Worm (Caenorhabditis elegans): ENCODE data around the gene dpy-20.

Gene dpy-20

ce11 chrIV:11716414-11716813 is 15.8 kb upstream of the dpy-20 start:
- no peak for TF ChIP-seq tbx-11 (GFP tag; IDR thresholded peaks at IDR 0.05)
- no peak for TF ChIP-seq tra-4 (tag; optimal IDR thresholded peaks at IDR 0.05)
- TF ChIP-seq scrt-1 (GFP tag; IDR thresholded peaks at IDR 0.05), result no peak
- no peak for TF ChIP-seq B0310.2 (tag; optimal IDR thresholded peaks at IDR 0.05)
- no peak for TF ChIP-seq ama-1 (optimal IDR thresholded peaks at IDR 0.05)
- TF ChIP-seq sea-1 (GFP tag; conservative IDR thresholded peaks at IDR 0.05), result no peak
- TF ChIP-seq tbx-37 (GFP tag; conservative IDR thresholded peaks at IDR 0.05), result no peak
- TF ChIP-seq ets-7 (tag; optimal IDR thresholded peaks at IDR 0.05), result no peak
- TF ChIP-seq hmg-4 (GFP tag; optimal IDR thresholded peaks at IDR 0.05), result no peak
- no peak for TF ChIP-seq hmbx-1 (tag; optimal IDR thresholded peaks at IDR 0.05)
- no peak for TF ChIP-seq aly-1 (tag; optimal IDR thresholded peaks at IDR 0.05)
- no peak for TF ChIP-seq flt-1 (GFP tag; IDR thresholded peaks at IDR 0.05)
- no peak for TF ChIP-seq F13C5.2 (tag; optimal IDR thresholded peaks at IDR 0.05)
- no peak for TF ChIP-seq ceh-36 (tag; optimal IDR thresholded peaks at IDR 0.05)
- no peak for TF ChIP-seq ceh-13 (GFP tag; optimal IDR thresholded peaks at IDR 0.05)
- no peak for TF ChIP-seq pes-1 (GFP tag; IDR thresholded peaks at IDR 0.05)
- no peak for TF ChIP-seq hnd-1 (tag; optimal IDR thresholded peaks at IDR 0.05)

- no peak for TF ChIP-seq ama-1 (optimal IDR thresholded peaks at IDR 0.05)
- TF ChIP-seq flt-1 (GFP tag; IDR thresholded peaks at IDR 0.05), result no peak
- no peak for TF ChIP-seq hmg-4 (GFP tag; optimal IDR thresholded peaks at IDR 0.05)
- no peak for TF ChIP-seq ceh-36 (tag; optimal IDR thresholded peaks at IDR 0.05)
- TF ChIP-seq hnd-1 (tag; optimal IDR thresholded peaks at IDR 0.05), result no peak
- no peak for TF ChIP-seq tbx-11 (GFP tag; IDR thresholded peaks at IDR 0.05)
- no peak for TF ChIP-seq ets-7 (tag; optimal IDR thresholded peaks at IDR 0.05)
- no peak for TF ChIP-seq tbx-37 (GFP tag; conservative IDR thresholded peaks at IDR 0.05)
- TF ChIP-seq F13C5.2 (tag; optimal IDR thresholded peaks at IDR 0.05), result no peak
- TF ChIP-seq hmbx-1 (tag; optimal IDR thresholded peaks at IDR 0.05), result no peak
- no peak for TF ChIP-seq aly-1 (tag; optimal IDR thresholded peaks at IDR 0.05)
- no peak for TF ChIP-seq B0310.2 (tag; optimal IDR thresholded peaks at IDR 0.05)
- no peak for TF ChIP-seq tra-4 (tag; optimal IDR thresholded peaks at IDR 0.05)
- no peak for TF ChIP-seq ceh-13 (GFP tag; optimal IDR thresholded peaks at IDR 0.05)
- no peak for TF ChIP-seq pes-1 (GFP tag; IDR thresholded peaks at IDR 0.05)
- TF ChIP-seq sea-1 (GFP tag; conservative IDR thresholded peaks at IDR 0.05), result no peak
- TF ChIP-seq scrt-1 (GFP tag; IDR thresholded peaks at IDR 0.05), result no peak
These were observed 14.1 kb upstream of the dpy-20 start, which contains the start of gene magi-1 for ce11 chrIV:11714739-11715138. magi-1 (plus strand) TSS chrIV:11715039.

ce11 chrIV:11713289-11713688 is 12.6 kb upstream of the dpy-20 start:
- no peak for TF ChIP-seq tra-4 (tag; optimal IDR thresholded peaks at IDR 0.05)

- no peak for TF ChIP-seq tbx-37 (GFP tag; conservative IDR thresholded peaks at IDR 0.05)
- no peak for TF ChIP-seq flt-1 (GFP tag; IDR thresholded peaks at IDR 0.05)
- TF ChIP-seq sea-1 (GFP tag; conservative IDR thresholded peaks at IDR 0.05), result no peak
- TF ChIP-seq hmg-4 (GFP tag; optimal IDR thresholded peaks at IDR 0.05), result no peak
- no peak for TF ChIP-seq scrt-1 (GFP tag; IDR thresholded peaks at IDR 0.05)
- no peak for TF ChIP-seq ceh-36 (tag; optimal IDR thresholded peaks at IDR 0.05)
These were observed 9.7 kb upstream of the dpy-20 start for ce11 chrIV:11710331-11710730.

- no peak for TF ChIP-seq hmbx-1 (tag; optimal IDR thresholded peaks at IDR 0.05)
- no peak for TF ChIP-seq tbx-11 (GFP tag; IDR thresholded peaks at IDR 0.05)
- no peak for TF ChIP-seq tbx-37 (GFP tag; conservative IDR thresholded peaks at IDR 0.05)
These were observed 3.1 kb upstream of the dpy-20 start, which contains the start of the genes T22B3.3 and alg-3 for ce11 chrIV:11703685-11704296. T22B3.3 (minus strand) TSS chrIV:11703785. alg-3 (plus strand) TSS chrIV:11704246.

ce11 chrIV:11701878-11702277 is 1.2 kb upstream of the dpy-20 start:
- TF ChIP-seq pes-1 (GFP tag; IDR thresholded peaks at IDR 0.05) (no peak), sea-1 (GFP tag; conservative IDR thresholded peaks at IDR 0.05) (no peak)

ce11 chrIV:11700100-11700499 is 552 bp downstream of the dpy-20 start:
- no peak for TF ChIP-seq tbx-37 (GFP tag; conservative IDR thresholded peaks at IDR 0.05)
- no peak for TF ChIP-seq B0310.2 (tag; optimal IDR thresholded peaks at IDR 0.05)
- TF ChIP-seq scrt-1 (GFP tag; IDR thresholded peaks at IDR 0.05), result no peak
- no peak for TF ChIP-seq sea-1 (GFP tag; conservative IDR thresholded peaks at IDR 0.05)
- no peak for TF ChIP-seq tbx-11 (GFP tag; IDR thresholded peaks at IDR 0.05)
- no peak for TF ChIP-seq ceh-13 (GFP tag; optimal IDR thresholded peaks at IDR 0.05)
- TF ChIP-seq ama-1 (optimal IDR thresholded peaks at IDR 0.05), result no peak
- no peak for TF ChIP-seq hnd-1 (tag; optimal IDR thresholded peaks at IDR 0.05)
- no peak for TF ChIP-seq F13C5.2 (tag; optimal IDR thresholded peaks at IDR 0.05)
- TF ChIP-seq ets-7 (tag; optimal IDR thresholded peaks at IDR 0.05), result no peak
- TF ChIP-seq hmg-4 (GFP tag; optimal IDR thresholded peaks at IDR 0.05), result no peak
- no peak for TF ChIP-seq aly-1 (tag; optimal IDR thresholded peaks at IDR 0.05)
- no peak for TF ChIP-seq ceh-36 (tag; optimal IDR thresholded peaks at IDR 0.05)
- no peak for TF ChIP-seq flt-1 (GFP tag; IDR thresholded peaks at IDR 0.05)
- no peak for TF ChIP-seq pes-1 (GFP tag; IDR thresholded peaks at IDR 0.05)
- TF ChIP-seq tra-4 (tag; optimal IDR thresholded peaks at IDR 0.05), result no peak
- TF ChIP-seq hmbx-1 (tag; optimal IDR thresholded peaks at IDR 0.05), result no peak

- TF ChIP-seq tra-4 (tag; optimal IDR thresholded peaks at IDR 0.05), result no peak
- no peak for TF ChIP-seq ets-7 (tag; optimal IDR thresholded peaks at IDR 0.05)
- no peak for TF ChIP-seq sea-1 (GFP tag; conservative IDR thresholded peaks at IDR 0.05)
- TF ChIP-seq hmbx-1 (tag; optimal IDR thresholded peaks at IDR 0.05), result no peak
- no peak for TF ChIP-seq hmg-4 (GFP tag; optimal IDR thresholded peaks at IDR 0.05)
These were observed 3.1 kb downstream of the dpy-20 start for ce11 chrIV:11697514-11697913.
